Worm (Caenorhabditis elegans) whole organism, L4 larva: ENCODE data around the gene T16G1.2.

Experiments
- Y5F2A.4 ChIP-seq: fragments of 200-800 bp; sonication (Bioruptor generic); optimal IDR thresholded peaks from 2 replicates; lab custom pipeline; 2018; ENCODE audit warnings: mild to moderate bottlenecking, missing genetic modification characterization, missing compliant biosample characterization
- ctbp-1 ChIP-seq: fragments of 200-800 bp; sonication (Bioruptor generic); IDR thresholded peaks from 2 replicates; pipeline ENCODE4 v1.3.6; 2022; ENCODE audit warnings: missing genetic modification reagents, missing genetic modification characterization, missing compliant biosample characterization
- fkh-10 ChIP-seq: fragments of 150-350 bp; optimal IDR thresholded peaks from 2 replicates; lab custom pipeline; 2014; ENCODE audit warnings: missing biosample characterization, missing genetic modification reagents, missing genetic modification characterization
- mdt-29 ChIP-seq: fragments of 200-800 bp; sonication (Bioruptor generic); IDR thresholded peaks from 2 replicates; pipeline ENCODE4 v1.3.6; 2022; ENCODE audit warnings: missing genetic modification reagents, missing genetic modification characterization, missing compliant biosample characterization
- mxl-3 ChIP-seq: fragments of 200-800 bp; sonication (Bioruptor generic); optimal IDR thresholded peaks from 2 replicates; lab custom pipeline; 2018; ENCODE audit warnings: mild to moderate bottlenecking, missing genetic modification characterization, missing compliant biosample characterization
- nhr-11 ChIP-seq: fragments of 150-350 bp; optimal IDR thresholded peaks from 2 replicates; lab custom pipeline; 2014; ENCODE audit warnings: missing biosample characterization, missing genetic modification characterization
- nhr-237 ChIP-seq: sonication (generic microtip); optimal IDR thresholded peaks from 2 replicates; lab custom pipeline; 2017; ENCODE audit warnings: missing biosample characterization, missing genetic modification characterization
- ztf-11 ChIP-seq: fragments of 150-350 bp; optimal IDR thresholded peaks from 2 replicates; lab custom pipeline; 2014; ENCODE audit warnings: missing biosample characterization, missing genetic modification characterization

DNA sequence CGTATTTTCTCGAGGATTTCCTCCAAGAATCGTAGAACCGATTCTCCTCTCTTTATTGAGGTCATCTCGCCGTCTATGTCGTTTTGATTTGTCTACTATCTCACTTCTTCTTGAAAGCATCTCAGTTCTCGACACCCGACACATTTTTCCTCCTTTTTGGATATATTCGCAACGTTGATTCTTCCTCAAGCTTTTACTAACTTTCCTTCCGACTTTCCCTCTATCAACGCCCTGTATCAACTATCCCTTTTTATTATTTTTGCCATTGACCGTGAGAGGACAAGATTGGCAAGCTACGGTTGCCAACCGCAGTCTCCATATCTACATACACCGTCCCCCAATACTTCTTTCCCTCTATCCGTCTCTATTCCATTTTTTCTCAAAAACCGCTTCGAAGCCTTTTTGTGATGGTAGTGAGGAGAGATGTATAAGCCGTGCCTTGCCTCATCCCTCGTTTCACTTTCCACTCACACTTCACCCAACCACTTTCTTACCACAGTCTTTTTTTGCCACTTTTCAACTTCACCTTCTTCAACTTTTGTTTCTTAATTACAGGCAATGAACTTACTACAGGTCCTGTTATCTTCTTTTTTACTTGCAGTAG, at the start of gene T16G1.2:
- no peak for TF ChIP-seq Y5F2A.4 (GFP tag; lab: Kevin White, UChicago)
- no peak for TF ChIP-seq mdt-29 (GFP tag; lab: Robert Waterston, UW)
- TF ChIP-seq ztf-11 (tag; lab: Kevin White, UChicago) = no peak
- no peak for TF ChIP-seq nhr-237
- TF ChIP-seq mxl-3 (GFP tag; lab: Kevin White, UChicago) = no peak
- TF ChIP-seq nhr-11 (tag; lab: Kevin White, UChicago) = no peak
- no peak for TF ChIP-seq fkh-10
- no peak for TF ChIP-seq ctbp-1 (GFP tag; lab: Robert Waterston, UW)
